Worm (Caenorhabditis elegans) whole organism, L3 larva: ENCODE results near the gene srx-16.

Source experiments
- R02D3.7 ChIP-seq: fragments of 150-350 bp; optimal IDR thresholded peaks from 2 replicates; lab custom pipeline; 2014; ENCODE audit warnings: missing biosample characterization, missing genetic modification characterization
- ZK546.5 ChIP-seq: sonication (generic microtip); optimal IDR thresholded peaks from 2 replicates; lab custom pipeline; 2017; ENCODE audit warnings: missing biosample characterization, missing genetic modification characterization
- ama-1 ChIP-seq: fragments of 150-350 bp; optimal IDR thresholded peaks from 2 replicates; lab custom pipeline; 2018
- ceh-16 ChIP-seq: sonication (generic microtip); optimal IDR thresholded peaks from 2 replicates; lab custom pipeline; 2017; ENCODE audit warnings: missing biosample characterization, missing genetic modification characterization
- ceh-28 ChIP-seq: fragments of 150-350 bp; optimal IDR thresholded peaks from 2 replicates; lab custom pipeline; 2014; ENCODE audit warnings: missing biosample characterization, missing genetic modification reagents, missing genetic modification characterization
- ceh-82 ChIP-seq: fragments of 150-350 bp; optimal IDR thresholded peaks from 2 replicates; lab custom pipeline; 2014; ENCODE audit warnings: missing biosample characterization, missing genetic modification characterization
- ceh-9 ChIP-seq: sonication (generic microtip); optimal IDR thresholded peaks from 2 replicates; lab custom pipeline; 2018; ENCODE audit warnings: missing biosample characterization, missing genetic modification characterization
- egl-5 ChIP-seq: fragments of 150-350 bp; optimal IDR thresholded peaks from 2 replicates; lab custom pipeline; 2017; ENCODE audit warnings: missing biosample characterization, missing genetic modification reagents, missing genetic modification characterization, inconsistent platforms
- elt-2 ChIP-seq: sonication (generic microtip); optimal IDR thresholded peaks from 2 replicates; lab custom pipeline; 2016; ENCODE audit warnings: missing genetic modification reagents, mild to moderate bottlenecking, missing genetic modification characterization, missing compliant biosample characterization
- elt-3 ChIP-seq, 3 experiments: fragments of 150-350 bp in 1 of 3; sonication (generic microtip) in 2 of 3; optimal IDR thresholded peaks; 2 replicates in 2 of 3; 4 replicates in 1 of 3; lab custom pipeline; 2014 to 2017; ENCODE audit warnings: missing biosample characterization in 3 of 3, missing genetic modification characterization in 3 of 3
- fkh-10 ChIP-seq: sonication (generic microtip); optimal IDR thresholded peaks from 2 replicates; lab custom pipeline; 2017; ENCODE audit warnings: missing biosample characterization, missing genetic modification reagents, missing genetic modification characterization
- fkh-2 ChIP-seq: fragments of 150-350 bp; optimal IDR thresholded peaks from 2 replicates; lab custom pipeline; 2014; ENCODE audit warnings: missing biosample characterization, missing genetic modification reagents, missing genetic modification characterization
- fos-1 ChIP-seq: fragments of 150-350 bp; optimal IDR thresholded peaks from 2 replicates; lab custom pipeline; 2014; ENCODE audit warnings: missing biosample characterization, missing genetic modification characterization
- hmg-11 ChIP-seq: sonication (generic microtip); optimal IDR thresholded peaks from 2 replicates; lab custom pipeline; 2016; ENCODE audit warnings: missing genetic modification characterization, missing compliant biosample characterization
- jun-1 ChIP-seq: fragments of 150-350 bp; optimal IDR thresholded peaks from 2 replicates; lab custom pipeline; 2014; ENCODE audit warnings: missing biosample characterization, missing genetic modification reagents, missing genetic modification characterization
- lin-15B ChIP-seq: fragments of 150-350 bp; optimal IDR thresholded peaks from 2 replicates; lab custom pipeline; 2014; ENCODE audit warnings: missing biosample characterization, missing genetic modification characterization
- lin-39 ChIP-seq: fragments of 150-350 bp; optimal IDR thresholded peaks from 2 replicates; lab custom pipeline; 2018; ENCODE audit warnings: missing biosample characterization, missing genetic modification reagents, missing genetic modification characterization
- nfya-1 ChIP-seq: sonication (generic microtip); optimal IDR thresholded peaks from 2 replicates; lab custom pipeline; 2017; ENCODE audit warnings: missing genetic modification characterization, mild to moderate bottlenecking, missing compliant biosample characterization, antibody characterized with exemption, moderate library complexity; ENCODE audit not compliant: insufficient read depth
- nhr-11 ChIP-seq: fragments of 150-350 bp; optimal IDR thresholded peaks from 2 replicates; lab custom pipeline; 2014; ENCODE audit warnings: missing biosample characterization, missing genetic modification characterization
- nhr-12 ChIP-seq: fragments of 150-350 bp; optimal IDR thresholded peaks from 2 replicates; lab custom pipeline; 2014; ENCODE audit warnings: missing biosample characterization, missing genetic modification characterization
- nhr-23 ChIP-seq: fragments of 150-350 bp; optimal IDR thresholded peaks from 2 replicates; lab custom pipeline; 2014; ENCODE audit warnings: missing biosample characterization, missing genetic modification reagents, missing genetic modification characterization
- nhr-237 ChIP-seq: fragments of 150-350 bp; optimal IDR thresholded peaks from 2 replicates; lab custom pipeline; 2014; ENCODE audit warnings: missing biosample characterization, missing genetic modification characterization
- nhr-25 ChIP-seq: sonication (generic microtip); optimal IDR thresholded peaks from 2 replicates; lab custom pipeline; 2017; ENCODE audit warnings: missing biosample characterization, missing genetic modification characterization
- nhr-28 ChIP-seq: fragments of 150-350 bp; optimal IDR thresholded peaks from 2 replicates; lab custom pipeline; 2014; ENCODE audit warnings: missing biosample characterization, missing genetic modification characterization
- nhr-43 ChIP-seq: sonication (generic microtip); optimal IDR thresholded peaks from 2 replicates; lab custom pipeline; 2016; ENCODE audit warnings: mild to moderate bottlenecking, missing genetic modification characterization, missing compliant biosample characterization; ENCODE audit not compliant: poor library complexity, severe bottlenecking
- nhr-67 ChIP-seq: fragments of 150-350 bp; optimal IDR thresholded peaks from 2 replicates; lab custom pipeline; 2014; ENCODE audit warnings: missing biosample characterization, missing genetic modification characterization
- nhr-76 ChIP-seq: fragments of 150-350 bp; sonication (generic microtip); optimal IDR thresholded peaks from 5 replicates; lab custom pipeline; 2014; ENCODE audit warnings: missing biosample characterization, missing genetic modification characterization
- nhr-77 ChIP-seq: fragments of 150-350 bp; optimal IDR thresholded peaks from 2 replicates; lab custom pipeline; 2014; ENCODE audit warnings: missing biosample characterization, missing genetic modification characterization
- pha-4 ChIP-seq: fragments of 150-350 bp; optimal IDR thresholded peaks from 2 replicates; lab custom pipeline; 2014; ENCODE audit warnings: missing biosample characterization, missing genetic modification reagents, missing genetic modification characterization
- pqm-1 ChIP-seq: fragments of 150-350 bp; optimal IDR thresholded peaks from 2 replicates; lab custom pipeline; 2017; ENCODE audit warnings: missing biosample characterization, missing genetic modification characterization, inconsistent platforms
- sea-2 ChIP-seq: fragments of 150-350 bp; sonication (generic microtip); optimal IDR thresholded peaks from 4 replicates; lab custom pipeline; 2014; ENCODE audit warnings: missing biosample characterization, missing genetic modification reagents, missing genetic modification characterization
- snpc-4 ChIP-seq: fragments of 150-350 bp; optimal IDR thresholded peaks from 2 replicates; lab custom pipeline; 2014; ENCODE audit warnings: missing biosample characterization, missing genetic modification characterization
- unc-39 ChIP-seq: sonication (generic microtip); optimal IDR thresholded peaks from 4 replicates; lab custom pipeline; 2017; ENCODE audit warnings: missing biosample characterization, missing genetic modification characterization
- unc-62 ChIP-seq: fragments of 150-350 bp; sonication (generic microtip); optimal IDR thresholded peaks from 4 replicates; lab custom pipeline; 2014; ENCODE audit warnings: missing biosample characterization, missing genetic modification reagents, missing genetic modification characterization
- zag-1 ChIP-seq: fragments of 150-350 bp; optimal IDR thresholded peaks from 2 replicates; lab custom pipeline; 2014; ENCODE audit warnings: missing biosample characterization, missing genetic modification characterization
- ztf-4 ChIP-seq: fragments of 150-350 bp; optimal IDR thresholded peaks from 2 replicates; lab custom pipeline; 2014; ENCODE audit warnings: missing biosample characterization, missing genetic modification characterization

Gene srx-16

ce11 chrV:6976047-6976446 is at the start of gene srx-16:
srx-16 (plus strand) TSS chrV:6976347.
- TF ChIP-seq fos-1 (tag; lab: Kevin White, UChicago) (no peak), unc-62 (GFP tag; lab: Kevin White, UChicago) (no peak), nhr-43 (tag; lab: Kevin White, UChicago) (no peak), elt-2 (tag; lab: Kevin White, UChicago) (no peak), nfya-1 (tag; lab: Kevin White, UChicago) (no peak), hmg-11 (tag; lab: Kevin White, UChicago) (no peak), ZK546.5 (tag; lab: Kevin White, UChicago) (no peak), fkh-2 (no peak), nhr-76 (tag; lab: Kevin White, UChicago) (no peak), nhr-67 (tag; lab: Kevin White, UChicago) (no peak), nhr-23 (tag; lab: Kevin White, UChicago) (no peak), egl-5 (no peak), nhr-11 (tag; lab: Kevin White, UChicago) (no peak), ceh-28 (tag; lab: Kevin White, UChicago) (no peak), ceh-9 (tag; lab: Kevin White, UChicago) (no peak), nhr-12 (tag; lab: Kevin White, UChicago) (no peak)

DNA sequence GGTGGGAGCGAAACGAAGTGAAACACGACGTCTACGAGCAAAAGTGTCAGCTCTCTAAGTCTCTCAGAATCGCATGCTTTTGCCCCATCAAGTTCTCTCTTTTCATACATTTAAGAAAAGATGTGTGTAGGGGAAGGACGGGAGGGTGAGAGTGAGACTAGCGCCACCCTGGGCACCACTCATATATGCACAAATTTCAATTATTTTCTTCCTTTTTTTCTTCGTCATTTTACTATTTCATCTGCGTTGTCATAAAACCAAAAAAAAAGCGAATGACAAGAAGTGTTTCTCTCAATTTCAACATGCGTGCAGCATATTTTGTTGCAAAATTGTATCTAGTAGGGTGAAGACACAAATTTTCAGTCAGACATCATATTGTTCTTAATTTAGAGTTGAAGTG is 49.5 kb upstream of the srx-16 start:
- no peak for TF ChIP-seq nhr-237 (tag; lab: Kevin White, UChicago)
- no peak for TF ChIP-seq ceh-9 (tag; lab: Kevin White, UChicago)
- TF ChIP-seq, all 47 proteins: peak for 0

ce11 chrV:6928938-6929337 is 47.2 kb upstream of the srx-16 start, which contains the start of gene unc-68:
unc-68 (minus strand) TSS chrV:6929038.
- TF ChIP-seq ceh-9 (tag; lab: Kevin White, UChicago) (no peak), nfya-1 (tag; lab: Kevin White, UChicago) (no peak), fos-1 (tag; lab: Kevin White, UChicago) (no peak), hmg-11 (tag; lab: Kevin White, UChicago) (no peak), ceh-16 (no peak), sea-2 (no peak), snpc-4 (no peak), R02D3.7 (tag; lab: Kevin White, UChicago) (no peak), nhr-237 (tag; lab: Kevin White, UChicago) (no peak), zag-1 (tag; lab: Kevin White, UChicago) (no peak)

ce11 chrV:6930284-6930683 is 45.9 kb upstream of the srx-16 start:
- TF ChIP-seq nfya-1 (tag; lab: Kevin White, UChicago): peak; percentile 4
- TF ChIP-seq unc-39 (tag; lab: Kevin White, UChicago): no peak

DNA sequence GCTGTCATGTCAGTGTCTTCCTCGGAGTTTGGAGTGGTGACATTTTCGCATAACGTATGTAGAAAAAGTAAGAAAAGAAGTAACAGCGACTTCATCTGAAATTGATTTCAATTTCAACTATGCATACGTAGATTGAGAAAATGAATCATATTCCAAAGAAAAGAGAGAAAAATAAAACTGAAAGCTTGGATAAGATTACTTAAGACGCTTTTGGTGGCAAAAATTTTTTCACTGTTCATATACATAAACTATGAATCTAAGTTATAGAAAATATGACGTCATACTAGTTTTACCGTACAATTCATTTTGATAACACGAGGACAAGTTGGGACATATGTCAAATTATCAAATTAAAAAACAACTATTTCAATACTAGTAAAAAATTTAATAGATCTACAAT is 41.9 kb upstream of the srx-16 start, which contains the start of gene lipl-6:
Gene lipl-6, minus strand, starts transcription at position 101 of the 400 bp plus-strand sequence.
- no peak for TF ChIP-seq lin-15B (tag; lab: Kevin White, UChicago)
- no peak for TF ChIP-seq zag-1 (tag; lab: Kevin White, UChicago)
- no peak for TF ChIP-seq ceh-82 (tag; lab: Kevin White, UChicago)
- TF ChIP-seq snpc-4: no peak
- no peak for TF ChIP-seq pqm-1 (tag; lab: Kevin White, UChicago)
- no peak for TF ChIP-seq ztf-4
- no peak for TF ChIP-seq nhr-12 (tag; lab: Kevin White, UChicago)
- no peak for TF ChIP-seq nfya-1 (tag; lab: Kevin White, UChicago)
- TF ChIP-seq nhr-43 (tag; lab: Kevin White, UChicago): no peak

ce11 chrV:6935878-6936277 is 40.3 kb upstream of the srx-16 start, which contains the start of gene Y57E12B.10:
Y57E12B.10 (minus strand) TSS chrV:6935978.
- TF ChIP-seq nhr-28 (tag; lab: Kevin White, UChicago): no peak
- no peak for TF ChIP-seq unc-39 (tag; lab: Kevin White, UChicago)
- TF ChIP-seq fkh-10 (GFP tag; lab: Kevin White, UChicago): no peak

- no peak for TF ChIP-seq ama-1 (lab: Kevin White, UChicago)
- no peak for TF ChIP-seq pha-4 (tag; lab: Kevin White, UChicago)
- no peak for TF ChIP-seq unc-39 (tag; lab: Kevin White, UChicago)
- no peak for TF ChIP-seq nhr-11 (tag; lab: Kevin White, UChicago)
- TF ChIP-seq nhr-25 (tag; lab: Kevin White, UChicago): no peak
- no peak for TF ChIP-seq lin-39 (tag; lab: Kevin White, UChicago)
- TF ChIP-seq zag-1 (tag; lab: Kevin White, UChicago): no peak
- no peak for TF ChIP-seq pqm-1 (tag; lab: Kevin White, UChicago)
- no peak for TF ChIP-seq sea-2
- no peak for TF ChIP-seq ceh-28 (tag; lab: Kevin White, UChicago)
- TF ChIP-seq nhr-237 (tag; lab: Kevin White, UChicago): no peak
- no peak for TF ChIP-seq jun-1 (tag; lab: Kevin White, UChicago)
- TF ChIP-seq elt-3 (tag; optimal IDR thresholded peaks at IDR 0.05; lab: Kevin White, UChicago): no peak
- TF ChIP-seq nhr-77 (tag; lab: Kevin White, UChicago): no peak
- TF ChIP-seq fkh-10 (GFP tag; lab: Kevin White, UChicago): no peak
Observed at ce11 chrV:6947442-6947841, 28.7 kb upstream of the srx-16 start, which contains the start of gene Y57E12B.4. Y57E12B.4 (minus strand) TSS chrV:6947542.
